Worm (Caenorhabditis elegans): Measurements from ENCODE around the gene W09G12.10.

Gene W09G12.10

ce11 chrIV:1221167-1221566 is at the start of gene W09G12.10:
Gene W09G12.10, minus strand, starts transcription at chrIV:1221287.
- TF ChIP-seq zag-1 (tag; optimal IDR thresholded peaks at IDR 0.05) (no peak), Y116A8C.19 (tag; optimal IDR thresholded peaks at IDR 0.05; ENCODE audit: borderline replicate concordance) (no peak), nhr-84 (tag; optimal IDR thresholded peaks at IDR 0.05) (no peak), fkh-4 (tag; optimal IDR thresholded peaks at IDR 0.05; ENCODE audit: borderline replicate concordance) (no peak), aly-2 (tag; optimal IDR thresholded peaks at IDR 0.05) (no peak), jun-1 (tag; optimal IDR thresholded peaks at IDR 0.05) (peak; percentile 4), lin-13 (GFP tag; optimal IDR thresholded peaks at IDR 0.05) (no peak), tbx-2 (tag; optimal IDR thresholded peaks at IDR 0.05) (no peak), efl-1 (optimal IDR thresholded peaks at IDR 0.05) (peak in 1 of 2 experiments; percentile 18), efl-1 (GFP tag; optimal IDR thresholded peaks at IDR 0.05 in 1 of 2) (no peak), dpl-1 (GFP tag; optimal IDR thresholded peaks at IDR 0.05) (no peak), blmp-1 (tag; optimal IDR thresholded peaks at IDR 0.05) (peak; percentile 45), nhr-77 (tag; optimal IDR thresholded peaks at IDR 0.05) (no peak), C04F5.9 (tag; optimal IDR thresholded peaks at IDR 0.05) (no peak)

ce11 chrIV:1266724-1267123 is 45.6 kb upstream of the W09G12.10 start, which contains the start of gene clec-170:
Gene clec-170, plus strand, starts transcription at chrIV:1266866.
- TF ChIP-seq blmp-1 (tag; optimal IDR thresholded peaks at IDR 0.05) (no peak), fkh-8 (tag; optimal IDR thresholded peaks at IDR 0.05) (no peak), C34B4.2 (tag; optimal IDR thresholded peaks at IDR 0.05) (no peak), nhr-85 (tag) (no peak), irx-1 (tag; optimal IDR thresholded peaks at IDR 0.05) (no peak), alr-1 (tag; optimal IDR thresholded peaks at IDR 0.05; ENCODE audit: borderline replicate concordance) (no peak)

DNA sequence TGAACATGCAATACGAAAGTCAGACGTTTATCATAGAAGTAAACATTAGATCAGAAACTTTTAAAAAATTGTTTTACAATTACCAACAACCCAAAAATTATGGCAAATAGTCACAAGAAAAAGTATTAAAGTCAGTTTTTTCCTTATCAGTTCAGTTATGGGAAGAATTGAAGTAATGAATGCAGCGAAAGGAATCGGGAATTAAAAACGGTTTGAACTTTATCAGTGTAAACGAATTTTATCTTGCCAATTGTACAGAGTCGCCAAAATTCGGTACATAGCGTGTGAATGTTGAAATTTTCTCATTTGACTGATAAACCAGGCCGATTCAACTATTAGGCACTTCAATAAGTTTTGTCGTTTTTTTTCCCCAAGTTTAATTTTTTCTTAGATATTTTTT is 45.1 kb upstream of the W09G12.10 start:
- no peak for TF ChIP-seq hlh-17 (GFP tag; optimal IDR thresholded peaks at IDR 0.05; ENCODE audit: borderline replicate concordance)
- peak; percentile 87 for TF ChIP-seq pqm-1 (tag; optimal IDR thresholded peaks at IDR 0.05)
- no peak for TF ChIP-seq ces-1 (GFP tag; optimal IDR thresholded peaks at IDR 0.05)
- TF ChIP-seq lin-35 (GFP tag; optimal IDR thresholded peaks at IDR 0.05) = peak in 1 of 2 experiments; percentile 9
- TF ChIP-seq lin-39 (tag; optimal IDR thresholded peaks at IDR 0.05) = no peak
- no peak for TF ChIP-seq C04F5.9 (tag; optimal IDR thresholded peaks at IDR 0.05)
- TF ChIP-seq lin-13 (GFP tag; optimal IDR thresholded peaks at IDR 0.05) = no peak
- peak; percentile 52 for TF ChIP-seq jun-1 (tag; optimal IDR thresholded peaks at IDR 0.05)
- TF ChIP-seq ceh-88 (GFP tag; IDR thresholded peaks at IDR 0.05) = no peak
- no peak for TF ChIP-seq zip-4 (GFP tag; optimal IDR thresholded peaks at IDR 0.05)
- TF ChIP-seq fos-1 (tag; optimal IDR thresholded peaks at IDR 0.05) = no peak
- no peak for TF ChIP-seq unc-98 (GFP tag; IDR thresholded peaks at IDR 0.05)
- TF ChIP-seq xbp-1 (tag; optimal IDR thresholded peaks at IDR 0.05) = no peak
- TF ChIP-seq elt-2 (tag; optimal IDR thresholded peaks at IDR 0.05) = peak; percentile 96
- no peak for TF ChIP-seq sup-37 (GFP tag; optimal IDR thresholded peaks at IDR 0.05)
- no peak for TF ChIP-seq fkh-10 (GFP tag; optimal IDR thresholded peaks at IDR 0.05)
- TF ChIP-seq unc-62 (GFP tag; optimal IDR thresholded peaks at IDR 0.05) = no peak
- no peak for TF ChIP-seq irx-1 (tag; optimal IDR thresholded peaks at IDR 0.05)
- TF ChIP-seq unc-30 (tag; optimal IDR thresholded peaks at IDR 0.05) = no peak
- TF ChIP-seq aly-2 (tag; optimal IDR thresholded peaks at IDR 0.05) = no peak
- no peak for TF ChIP-seq efl-3 (GFP tag; optimal IDR thresholded peaks at IDR 0.05)
- TF ChIP-seq mef-2 (tag; optimal IDR thresholded peaks at IDR 0.05) = no peak
- TF ChIP-seq zag-1 (tag; optimal IDR thresholded peaks at IDR 0.05) = no peak
- TF ChIP-seq snu-23 (GFP tag; optimal IDR thresholded peaks at IDR 0.05) = no peak
- TF ChIP-seq tlp-1 (tag; optimal IDR thresholded peaks at IDR 0.05) = no peak
- no peak for TF ChIP-seq nhr-237 (tag; optimal IDR thresholded peaks at IDR 0.05)
- TF ChIP-seq Y116A8C.19 (tag; optimal IDR thresholded peaks at IDR 0.05; ENCODE audit: borderline replicate concordance) = no peak
- no peak for TF ChIP-seq pag-3 (tag; optimal IDR thresholded peaks at IDR 0.05; ENCODE audit: borderline replicate concordance, insufficient read depth)
- no peak for TF ChIP-seq ets-5 (GFP tag; IDR thresholded peaks at IDR 0.05)
- no peak for TF ChIP-seq swsn-7 (tag; optimal IDR thresholded peaks at IDR 0.05)
- no peak for TF ChIP-seq egl-27 (tag; optimal IDR thresholded peaks at IDR 0.05)
- no peak for TF ChIP-seq dpl-1 (GFP tag; optimal IDR thresholded peaks at IDR 0.05)
- TF ChIP-seq nhr-28 (tag; optimal IDR thresholded peaks at IDR 0.05) = no peak
- no peak for TF ChIP-seq mep-1 (tag; optimal IDR thresholded peaks at IDR 0.05)
